Worm (Caenorhabditis elegans) whole organism, L4 larva: ENCODE measurements around the gene Y7A5A.2.

Experiments used
- F10B5.3 ChIP-seq: sonication (generic microtip); optimal IDR thresholded peaks from 2 replicates; lab custom pipeline; 2016; ENCODE audit warnings: mild to moderate bottlenecking, missing genetic modification characterization, missing compliant biosample characterization
- F26F4.8 ChIP-seq: fragments of 200-800 bp; sonication (Bioruptor generic); conservative IDR thresholded peaks from 2 replicates; pipeline ENCODE4 v1.3.6; 2022; ENCODE audit warnings: missing genetic modification characterization, missing compliant biosample characterization
- T20F7.1 ChIP-seq: fragments of 200-800 bp; sonication (Bioruptor generic); optimal IDR thresholded peaks from 2 replicates; lab custom pipeline; 2018; ENCODE audit warnings: mild to moderate bottlenecking, missing genetic modification characterization, missing compliant biosample characterization
- Y105C5A.15 ChIP-seq: fragments of 200-800 bp; sonication (Bioruptor generic); IDR thresholded peaks from 2 replicates; pipeline ENCODE4 v1.3.6; 2022; ENCODE audit warnings: missing genetic modification characterization, missing compliant biosample characterization
- Y48G9A.11 ChIP-seq: fragments of 200-800 bp; sonication (Bioruptor generic); IDR thresholded peaks from 2 replicates; pipeline ENCODE4 v1.3.6; 2022; ENCODE audit warnings: missing genetic modification reagents, missing genetic modification characterization, missing compliant biosample characterization
- Y5F2A.4 ChIP-seq: fragments of 200-800 bp; sonication (Bioruptor generic); optimal IDR thresholded peaks from 2 replicates; lab custom pipeline; 2018; ENCODE audit warnings: mild to moderate bottlenecking, missing genetic modification characterization, missing compliant biosample characterization
- ZK337.2 ChIP-seq: fragments of 200-800 bp; sonication (Bioruptor generic); IDR thresholded peaks from 2 replicates; pipeline ENCODE4 v1.3.6; 2022; ENCODE audit warnings: missing genetic modification reagents, missing genetic modification characterization, missing compliant biosample characterization
- ZK546.5 ChIP-seq, 2 experiments: sonication (generic microtip); optimal IDR thresholded peaks; 2 replicates each; lab custom pipeline; 2017; ENCODE audit warnings: missing biosample characterization in 2 of 2, missing genetic modification characterization in 2 of 2
- ceh-28 ChIP-seq: fragments of 150-350 bp; optimal IDR thresholded peaks from 2 replicates; lab custom pipeline; 2014; ENCODE audit warnings: missing biosample characterization, missing genetic modification reagents, missing genetic modification characterization
- ceh-44 ChIP-seq: fragments of 200-800 bp; sonication (Bioruptor generic); IDR thresholded peaks from 2 replicates; pipeline ENCODE4 v1.3.6; 2022; ENCODE audit warnings: missing genetic modification reagents, missing genetic modification characterization, missing compliant biosample characterization
- ctbp-1 ChIP-seq: fragments of 200-800 bp; sonication (Bioruptor generic); IDR thresholded peaks from 2 replicates; pipeline ENCODE4 v1.3.6; 2022; ENCODE audit warnings: missing genetic modification reagents, missing genetic modification characterization, missing compliant biosample characterization
- daf-16 ChIP-seq, 3 experiments: sonication (generic microtip); optimal IDR thresholded peaks; 2 replicates each; lab custom pipeline; 2016 to 2017; ENCODE audit warnings: missing genetic modification characterization in 3 of 3, missing genetic modification reagents in 3 of 3, mild to moderate bottlenecking in 2 of 3, missing compliant biosample characterization in 2 of 3, missing biosample characterization in 1 of 3, moderate library complexity in 1 of 3
- daf-19 ChIP-seq: fragments of 200-800 bp; sonication (Bioruptor generic); conservative IDR thresholded peaks from 2 replicates; pipeline ENCODE4 v1.3.6; 2022; ENCODE audit warnings: missing genetic modification characterization, missing compliant biosample characterization
- daf-8 ChIP-seq: fragments of 200-800 bp; sonication (Bioruptor generic); IDR thresholded peaks from 2 replicates; pipeline ENCODE4 v1.3.6; 2022; ENCODE audit warnings: missing genetic modification characterization, missing compliant biosample characterization
- dmd-6 ChIP-seq: fragments of 200-800 bp; sonication (Bioruptor generic); IDR thresholded peaks from 2 replicates; pipeline ENCODE4 v1.3.6; 2022; ENCODE audit warnings: missing genetic modification reagents, missing genetic modification characterization, missing compliant biosample characterization
- duxl-1 ChIP-seq: sonication (generic microtip); optimal IDR thresholded peaks from 2 replicates; lab custom pipeline; 2016; ENCODE audit warnings: mild to moderate bottlenecking, missing genetic modification characterization, moderate library complexity, missing compliant biosample characterization; ENCODE audit not compliant: poor library complexity
- dve-1 ChIP-seq: sonication (generic microtip); optimal IDR thresholded peaks from 2 replicates; lab custom pipeline; 2017; ENCODE audit warnings: antibody characterized with exemption, mild to moderate bottlenecking, missing genetic modification characterization, missing compliant biosample characterization; ENCODE audit not compliant: insufficient read depth
- egl-43 ChIP-seq: fragments of 200-800 bp; sonication (Bioruptor generic); IDR thresholded peaks from 2 replicates; pipeline ENCODE4 v1.3.6; 2022; ENCODE audit warnings: missing genetic modification reagents, missing genetic modification characterization, missing compliant biosample characterization
- fos-1 ChIP-seq: fragments of 150-350 bp; optimal IDR thresholded peaks from 2 replicates; lab custom pipeline; 2014; ENCODE audit warnings: missing biosample characterization, missing genetic modification characterization
- hlh-30 ChIP-seq: sonication (generic microtip); optimal IDR thresholded peaks from 2 replicates; lab custom pipeline; 2017; ENCODE audit warnings: antibody characterized with exemption, mild to moderate bottlenecking, missing genetic modification characterization, missing compliant biosample characterization; ENCODE audit not compliant: insufficient read depth
- hmg-1.1 ChIP-seq: fragments of 200-800 bp; sonication (Bioruptor generic); IDR thresholded peaks from 2 replicates; pipeline ENCODE4 v1.3.6; 2022; ENCODE audit warnings: missing genetic modification reagents, missing genetic modification characterization, missing compliant biosample characterization
- jun-1 ChIP-seq: fragments of 150-350 bp; optimal IDR thresholded peaks from 2 replicates; lab custom pipeline; 2014; ENCODE audit warnings: missing biosample characterization, missing genetic modification reagents, missing genetic modification characterization
- lim-7 ChIP-seq: fragments of 200-800 bp; sonication (Bioruptor generic); IDR thresholded peaks from 2 replicates; pipeline ENCODE4 v1.3.6; 2022; ENCODE audit warnings: missing genetic modification characterization, missing compliant biosample characterization
- lin-15B ChIP-seq: fragments of 150-350 bp; sonication (generic microtip); optimal IDR thresholded peaks from 3 replicates; lab custom pipeline; 2014; ENCODE audit warnings: missing biosample characterization, missing genetic modification characterization
- lin-29 ChIP-seq: fragments of 200-800 bp; sonication (Bioruptor generic); IDR thresholded peaks from 2 replicates; pipeline ENCODE4 v1.3.6; 2022; ENCODE audit warnings: missing genetic modification reagents, missing genetic modification characterization, missing compliant biosample characterization
- lin-38 ChIP-seq: fragments of 200-800 bp; sonication (Bioruptor generic); IDR thresholded peaks from 2 replicates; pipeline ENCODE4 v1.3.6; 2022; ENCODE audit warnings: missing genetic modification reagents, missing genetic modification characterization, missing compliant biosample characterization
- lir-3 ChIP-seq: sonication (generic microtip); optimal IDR thresholded peaks from 2 replicates; lab custom pipeline; 2016; ENCODE audit warnings: mild to moderate bottlenecking, missing genetic modification characterization, missing compliant biosample characterization
- madf-5 ChIP-seq, 2 experiments: fragments of 200-800 bp; sonication (Bioruptor generic); IDR thresholded peaks; 2 replicates each; pipeline ENCODE4 v1.3.6; 2022; ENCODE audit warnings: missing compliant biosample characterization in 2 of 2, missing genetic modification characterization in 2 of 2
- mes-2 ChIP-seq: sonication (generic microtip); optimal IDR thresholded peaks from 2 replicates; lab custom pipeline; 2016; ENCODE audit warnings: missing genotype, mild to moderate bottlenecking, missing genetic modification characterization, missing compliant biosample characterization; ENCODE audit not compliant: poor library complexity, severe bottlenecking
- mxl-2 ChIP-seq: fragments of 200-800 bp; sonication (Bioruptor generic); conservative IDR thresholded peaks from 2 replicates; pipeline ENCODE4 v1.3.6; 2022; ENCODE audit warnings: missing genetic modification reagents, missing genetic modification characterization, missing compliant biosample characterization
- nhr-41 ChIP-seq: fragments of 200-800 bp; sonication (Bioruptor generic); IDR thresholded peaks from 2 replicates; pipeline ENCODE4 v1.3.6; 2022; ENCODE audit warnings: missing genetic modification reagents, missing genetic modification characterization, missing compliant biosample characterization
- nhr-48 ChIP-seq: sonication (generic microtip); optimal IDR thresholded peaks from 2 replicates; lab custom pipeline; 2016; ENCODE audit warnings: mild to moderate bottlenecking, missing genetic modification characterization, missing compliant biosample characterization
- nhr-6 ChIP-seq: fragments of 150-350 bp; optimal IDR thresholded peaks from 2 replicates; lab custom pipeline; 2014; ENCODE audit warnings: missing biosample characterization, missing genetic modification characterization
- nhr-77 ChIP-seq: fragments of 150-350 bp; optimal IDR thresholded peaks from 2 replicates; lab custom pipeline; 2014; ENCODE audit warnings: missing biosample characterization, missing genetic modification characterization
- pqm-1 ChIP-seq: sonication (generic microtip); optimal IDR thresholded peaks from 2 replicates; lab custom pipeline; 2017; ENCODE audit warnings: missing biosample characterization, missing genetic modification characterization
- rbr-2 ChIP-seq: sonication (generic microtip); optimal IDR thresholded peaks from 2 replicates; lab custom pipeline; 2016; ENCODE audit warnings: missing genotype, missing genetic modification characterization, missing compliant biosample characterization
- sdz-12 ChIP-seq: fragments of 200-800 bp; sonication (Bioruptor generic); optimal IDR thresholded peaks from 2 replicates; lab custom pipeline; 2018; ENCODE audit warnings: mild to moderate bottlenecking, missing genetic modification characterization, missing compliant biosample characterization
- tra-1 ChIP-seq: fragments of 200-800 bp; sonication (Bioruptor generic); IDR thresholded peaks from 2 replicates; pipeline ENCODE4 v1.3.6; 2022; ENCODE audit warnings: missing genetic modification reagents, missing genetic modification characterization, missing compliant biosample characterization
- unc-130 ChIP-seq: sonication (generic microtip); optimal IDR thresholded peaks from 2 replicates; lab custom pipeline; 2016; ENCODE audit warnings: missing genetic modification reagents, missing genetic modification characterization, missing compliant biosample characterization
- unc-39 ChIP-seq: sonication (generic microtip); optimal IDR thresholded peaks from 2 replicates; lab custom pipeline; 2017; ENCODE audit warnings: missing biosample characterization, missing genetic modification characterization
- vab-7 ChIP-seq: fragments of 200-800 bp; sonication (Bioruptor generic); IDR thresholded peaks from 2 replicates; pipeline ENCODE4 v1.3.6; 2022; ENCODE audit warnings: missing genetic modification reagents, missing genetic modification characterization, missing compliant biosample characterization
- zag-1 ChIP-seq: fragments of 150-350 bp; optimal IDR thresholded peaks from 2 replicates; lab custom pipeline; 2014; ENCODE audit warnings: missing biosample characterization, missing genetic modification characterization
- zip-11 ChIP-seq: fragments of 200-800 bp; sonication (Bioruptor generic); IDR thresholded peaks from 2 replicates; pipeline ENCODE4 v1.3.6; 2022; ENCODE audit warnings: missing genetic modification characterization, missing compliant biosample characterization
- ztf-11 ChIP-seq: fragments of 150-350 bp; optimal IDR thresholded peaks from 2 replicates; lab custom pipeline; 2014; ENCODE audit warnings: missing biosample characterization, missing genetic modification characterization
- ztf-7 ChIP-seq: fragments of 150-350 bp; optimal IDR thresholded peaks from 2 replicates; lab custom pipeline; 2014; ENCODE audit warnings: missing biosample characterization, missing genetic modification characterization

Gene Y7A5A.2

ce11 chrX:15766147-15766546 lies 6.4 kb downstream of the Y7A5A.2 start, which contains the start of gene bus-17:
Gene bus-17, minus strand, starts transcription at chrX:15766354.
- no peak for TF ChIP-seq daf-19 (GFP tag; lab: Robert Waterston, UW)
- no peak for TF ChIP-seq F26F4.8 (GFP tag; lab: Robert Waterston, UW)
- TF ChIP-seq unc-130 (GFP tag; lab: Kevin White, UChicago): no peak
- TF ChIP-seq daf-16 (GFP tag; optimal IDR thresholded peaks at IDR 0.05; lab: Kevin White, UChicago): no peak
- no peak for TF ChIP-seq daf-16 (tag; optimal IDR thresholded peaks at IDR 0.05; lab: Kevin White, UChicago)
- no peak for TF ChIP-seq mxl-2
- no peak for TF ChIP-seq lin-15B (tag; lab: Kevin White, UChicago)
- no peak for TF ChIP-seq Y5F2A.4 (GFP tag; lab: Kevin White, UChicago)
- TF ChIP-seq dve-1 (tag; lab: Kevin White, UChicago): no peak
- no peak for TF ChIP-seq daf-8 (GFP tag; lab: Robert Waterston, UW)
- TF ChIP-seq ztf-7 (tag; lab: Kevin White, UChicago): no peak
- no peak for TF ChIP-seq egl-43
- TF ChIP-seq madf-5 (GFP tag; IDR thresholded peaks at IDR 0.05; lab: Robert Waterston, UW): no peak
- no peak for TF ChIP-seq lin-29 (GFP tag; lab: Robert Waterston, UW)
- TF ChIP-seq Y48G9A.11 (GFP tag; lab: Robert Waterston, UW): no peak
- TF ChIP-seq, all 104 proteins: peak for 0

DNA sequence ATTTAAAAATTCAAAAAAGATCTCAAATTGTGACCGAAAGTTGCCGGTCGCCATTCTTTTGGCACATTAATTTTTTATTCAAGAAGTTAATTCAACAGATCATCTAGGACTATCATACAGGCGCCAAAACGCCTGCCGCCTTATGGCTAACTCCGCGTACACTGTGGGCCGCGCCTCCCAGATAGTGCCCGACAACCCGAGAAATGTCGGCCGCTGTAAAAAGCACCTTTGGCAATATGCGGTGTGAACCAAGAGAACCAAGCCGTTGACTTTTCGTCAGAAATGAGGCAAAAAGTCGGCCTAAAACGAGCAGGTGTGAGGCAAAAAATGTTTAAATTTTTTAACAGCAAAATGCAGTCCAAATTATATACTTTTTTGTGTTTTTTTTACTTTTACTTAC lies 13.3 kb downstream of the Y7A5A.2 start:
- TF ChIP-seq lim-7: no peak
- TF ChIP-seq vab-7 (GFP tag; lab: Robert Waterston, UW): no peak
- no peak for TF ChIP-seq lin-15B (tag; lab: Kevin White, UChicago)
- TF ChIP-seq lir-3: no peak
- no peak for TF ChIP-seq lin-38 (GFP tag; lab: Robert Waterston, UW)
- TF ChIP-seq F10B5.3 (tag; lab: Kevin White, UChicago): no peak
- TF ChIP-seq tra-1: no peak
- no peak for TF ChIP-seq ctbp-1 (GFP tag; lab: Robert Waterston, UW)
- no peak for TF ChIP-seq fos-1 (tag; lab: Kevin White, UChicago)
- no peak for TF ChIP-seq ceh-44
- no peak for TF ChIP-seq T20F7.1 (GFP tag; lab: Kevin White, UChicago)
- no peak for TF ChIP-seq ZK337.2
- TF ChIP-seq duxl-1 (tag; lab: Kevin White, UChicago): no peak
- TF ChIP-seq mxl-2: no peak
- TF ChIP-seq sdz-12 (GFP tag; lab: Kevin White, UChicago): no peak
- no peak for TF ChIP-seq mes-2 (tag; lab: Kevin White, UChicago)
- TF ChIP-seq rbr-2 (tag; lab: Kevin White, UChicago): no peak
- TF ChIP-seq nhr-77 (tag; lab: Kevin White, UChicago): no peak
- no peak for TF ChIP-seq daf-16 (GFP tag; optimal IDR thresholded peaks at IDR 0.05; lab: Kevin White, UChicago)
- TF ChIP-seq daf-16 (tag; optimal IDR thresholded peaks at IDR 0.05; lab: Kevin White, UChicago): no peak

ce11 chrX:15757169-15757568 lies 15.4 kb downstream of the Y7A5A.2 start, which contains the start of gene wrt-4:
Gene wrt-4, minus strand, starts transcription at chrX:15757269.
- no peak for TF ChIP-seq ztf-11 (tag; lab: Kevin White, UChicago)
- TF ChIP-seq unc-39: no peak
- TF ChIP-seq dmd-6: no peak
- no peak for TF ChIP-seq sdz-12 (GFP tag; lab: Kevin White, UChicago)
- TF ChIP-seq lin-38 (GFP tag; lab: Robert Waterston, UW): no peak
- no peak for TF ChIP-seq jun-1 (tag; lab: Kevin White, UChicago)
- no peak for TF ChIP-seq nhr-41 (GFP tag; lab: Robert Waterston, UW)

- TF ChIP-seq hlh-30 (tag; lab: Kevin White, UChicago): no peak
- TF ChIP-seq pqm-1: no peak
- TF ChIP-seq F10B5.3 (tag; lab: Kevin White, UChicago): no peak
- no peak for TF ChIP-seq hmg-1.1 (GFP tag; lab: Robert Waterston, UW)
- TF ChIP-seq T20F7.1 (GFP tag; lab: Kevin White, UChicago): no peak
- no peak for TF ChIP-seq ceh-28
- TF ChIP-seq dve-1 (tag; lab: Kevin White, UChicago): no peak
- TF ChIP-seq nhr-48 (tag; lab: Kevin White, UChicago): no peak
- TF ChIP-seq lim-7: peak; percentile 44; the same call in 1 of the 2 replicates
- no peak for TF ChIP-seq lir-3
- TF ChIP-seq F26F4.8 (GFP tag; lab: Robert Waterston, UW): no peak
- TF ChIP-seq nhr-6 (tag; lab: Kevin White, UChicago): no peak
- TF ChIP-seq Y105C5A.15 (GFP tag; lab: Robert Waterston, UW): no peak
- TF ChIP-seq zip-11 (GFP tag; lab: Robert Waterston, UW): no peak
- no peak for TF ChIP-seq ZK546.5 (tag; optimal IDR thresholded peaks at IDR 0.05; lab: Kevin White, UChicago)
- TF ChIP-seq zag-1 (tag; lab: Kevin White, UChicago): no peak
- no peak for TF ChIP-seq Y5F2A.4 (GFP tag; lab: Kevin White, UChicago)
Observed at ce11 chrX:15751245-15751644, 21.3 kb downstream of the Y7A5A.2 start.
